Worm (Caenorhabditis elegans) whole organism, midembryonic: ENCODE measurements around the gene C12D12.3.

Source experiments
- flt-1 ChIP-seq: fragments of 200-800 bp; sonication (Bioruptor generic); IDR thresholded peaks from 2 replicates; pipeline ENCODE4 v1.3.6; 2022; ENCODE audit warnings: missing genetic modification characterization, missing compliant biosample characterization
- ref-1 ChIP-seq: fragments of 200-800 bp; sonication (Bioruptor generic); conservative IDR thresholded peaks from 2 replicates; pipeline ENCODE4 v1.3.6; 2022; ENCODE audit warnings: missing genetic modification reagents, missing genetic modification characterization, missing compliant biosample characterization
- ztf-29 ChIP-seq: fragments of 200-800 bp; sonication (Bioruptor generic); IDR thresholded peaks from 2 replicates; pipeline ENCODE4 v1.3.6; 2022; ENCODE audit warnings: missing genetic modification reagents, missing genetic modification characterization, missing compliant biosample characterization

ce11 chrX:3513715-3514114, 24.6 kb downstream of the C12D12.3 start:
- TF ChIP-seq ref-1, result no peak
- TF ChIP-seq ztf-29 (GFP tag; lab: Robert Waterston, UW), result no peak
- TF ChIP-seq flt-1 (GFP tag; lab: Robert Waterston, UW), result no peak
